Worm (Caenorhabditis elegans) whole organism, L4 larva: ENCODE results near the gene C17G1.5.

Experiments
- lin-39 ChIP-seq: fragments of 150-350 bp; optimal IDR thresholded peaks from 2 replicates; lab custom pipeline; 2014; ENCODE audit warnings: missing biosample characterization, missing genetic modification reagents, missing genetic modification characterization
- lsy-2 ChIP-seq, 2 experiments: fragments of 150-350 bp in 1 of 2; sonication (generic microtip) in 1 of 2; optimal IDR thresholded peaks; 2 replicates each; lab custom pipeline; 2014 to 2017; ENCODE audit warnings: missing biosample characterization in 2 of 2, missing genetic modification characterization in 2 of 2
- mep-1 ChIP-seq: fragments of 150-350 bp; sonication (generic microtip); optimal IDR thresholded peaks from 3 replicates; lab custom pipeline; 2014; ENCODE audit warnings: missing biosample characterization, missing genetic modification characterization

ce11 chrX:9965275-9965674 is 26.7 kb downstream of the C17G1.5 start, which contains the start of gene pssy-1:
- TF ChIP-seq lin-39 (tag; lab: Kevin White, UChicago) (no peak), lsy-2 (tag; optimal IDR thresholded peaks at IDR 0.05; lab: Kevin White, UChicago) (no peak), mep-1 (tag; lab: Kevin White, UChicago) (no peak)
